Worm (Caenorhabditis elegans) whole organism, L4 larva: ENCODE measurements around the gene madf-11.

Experiments
- R02D3.7 ChIP-seq: fragments of 150-350 bp; sonication (generic microtip); optimal IDR thresholded peaks from 3 replicates; lab custom pipeline; 2014; ENCODE audit warnings: missing biosample characterization, missing genetic modification characterization
- Y105C5A.15 ChIP-seq: fragments of 200-800 bp; sonication (Bioruptor generic); IDR thresholded peaks from 2 replicates; pipeline ENCODE4 v1.3.6; 2022; ENCODE audit warnings: missing genetic modification characterization, missing compliant biosample characterization
- dmd-6 ChIP-seq: fragments of 200-800 bp; sonication (Bioruptor generic); IDR thresholded peaks from 2 replicates; pipeline ENCODE4 v1.3.6; 2022; ENCODE audit warnings: missing genetic modification reagents, missing genetic modification characterization, missing compliant biosample characterization
- egl-27 ChIP-seq: sonication (generic microtip); optimal IDR thresholded peaks from 3 replicates; lab custom pipeline; 2017; ENCODE audit warnings: missing biosample characterization, missing genetic modification reagents, missing genetic modification characterization
- lir-3 ChIP-seq: sonication (generic microtip); optimal IDR thresholded peaks from 2 replicates; lab custom pipeline; 2016; ENCODE audit warnings: mild to moderate bottlenecking, missing genetic modification characterization, missing compliant biosample characterization
- nhr-11 ChIP-seq: fragments of 150-350 bp; optimal IDR thresholded peaks from 2 replicates; lab custom pipeline; 2014; ENCODE audit warnings: missing biosample characterization, missing genetic modification characterization
- nhr-237 ChIP-seq: sonication (generic microtip); optimal IDR thresholded peaks from 2 replicates; lab custom pipeline; 2017; ENCODE audit warnings: missing biosample characterization, missing genetic modification characterization
- snpc-4 ChIP-seq: fragments of 150-350 bp; optimal IDR thresholded peaks from 2 replicates; lab custom pipeline; 2014; ENCODE audit warnings: missing biosample characterization, missing genetic modification characterization
- vab-7 ChIP-seq: fragments of 200-800 bp; sonication (Bioruptor generic); IDR thresholded peaks from 2 replicates; pipeline ENCODE4 v1.3.6; 2022; ENCODE audit warnings: missing genetic modification reagents, missing genetic modification characterization, missing compliant biosample characterization
- zag-1 ChIP-seq: fragments of 150-350 bp; optimal IDR thresholded peaks from 2 replicates; lab custom pipeline; 2014; ENCODE audit warnings: missing biosample characterization, missing genetic modification characterization
- zip-11 ChIP-seq: fragments of 200-800 bp; sonication (Bioruptor generic); IDR thresholded peaks from 2 replicates; pipeline ENCODE4 v1.3.6; 2022; ENCODE audit warnings: missing genetic modification characterization, missing compliant biosample characterization

DNA sequence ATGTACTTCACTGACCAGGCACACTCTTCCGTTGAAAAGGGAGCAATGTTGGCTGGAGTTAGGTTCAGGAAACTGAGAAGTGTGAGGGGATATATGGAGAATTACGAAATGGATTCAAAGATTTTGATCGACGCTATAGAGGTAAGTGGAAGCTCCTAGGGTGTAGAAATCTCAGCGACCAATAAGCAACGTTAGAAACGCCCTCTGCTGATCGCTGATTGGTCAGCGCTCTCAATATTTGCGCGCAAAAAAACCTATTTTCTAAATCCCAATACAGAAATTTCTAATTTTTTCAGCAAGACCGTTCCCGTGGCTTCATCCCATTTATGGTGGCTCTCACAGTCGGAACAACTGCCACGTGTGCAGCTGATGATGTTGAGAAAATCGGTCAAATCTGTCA lies 12.4 kb upstream of the madf-11 start:
- no peak for TF ChIP-seq lir-3 (tag; lab: Kevin White, UChicago)
- TF ChIP-seq R02D3.7 (tag; lab: Kevin White, UChicago) = no peak
- TF ChIP-seq dmd-6 = no peak
- TF ChIP-seq snpc-4 (tag; lab: Kevin White, UChicago) = no peak
- TF ChIP-seq vab-7 (GFP tag; lab: Robert Waterston, UW) = no peak
- TF ChIP-seq zip-11 (GFP tag; lab: Robert Waterston, UW) = no peak
- no peak for TF ChIP-seq Y105C5A.15 (GFP tag; lab: Robert Waterston, UW)
- TF ChIP-seq zag-1 (tag; lab: Kevin White, UChicago) = no peak
- no peak for TF ChIP-seq nhr-237 (tag; lab: Kevin White, UChicago)
- TF ChIP-seq egl-27 (tag; lab: Kevin White, UChicago) = no peak
- no peak for TF ChIP-seq nhr-11 (tag; lab: Kevin White, UChicago)
